Fruit fly (Drosophila melanogaster) whole organism, wandering third instar larva: ENCODE results near the gene amos.

Experiments used
- Abd-B ChIP-seq: fragments of >200 bp; optimal IDR thresholded peaks from 2 replicates; lab custom pipeline; 2017; ENCODE audit warnings: missing biosample characterization, missing genetic modification characterization
- CG32264 ChIP-seq: fragments of 200-800 bp; sonication (Bioruptor generic); optimal IDR thresholded peaks from 2 replicates; lab custom pipeline; 2016; ENCODE audit warnings: missing biosample characterization, missing genetic modification characterization
- CG9705 ChIP-seq: fragments of 200-800 bp; sonication (Bioruptor generic); optimal IDR thresholded peaks from 2 replicates; lab custom pipeline; 2018; ENCODE audit warnings: missing biosample characterization, mild to moderate bottlenecking, missing genetic modification characterization
- CrebA ChIP-seq: fragments of 200-800 bp; sonication (Bioruptor generic); optimal IDR thresholded peaks from 2 replicates; lab custom pipeline; 2016; ENCODE audit warnings: missing biosample characterization, mild to moderate bottlenecking, missing genetic modification characterization, borderline replicate concordance
- Dif ChIP-seq: fragments of 200-275, 200-300 bp; sonication (Bioruptor generic); optimal IDR thresholded peaks from 2 replicates; lab custom pipeline; 2018; ENCODE audit warnings: missing biosample characterization, missing genetic modification characterization; ENCODE audit not compliant: partially characterized antibody
- GATAd ChIP-seq: sonication (Bioruptor generic); optimal IDR thresholded peaks from 2 replicates; lab custom pipeline; 2016; ENCODE audit warnings: missing biosample characterization, missing genetic modification characterization
- HLH106 ChIP-seq: fragments of 200-800 bp; optimal IDR thresholded peaks from 3 replicates; lab custom pipeline; 2019; ENCODE audit warnings: missing biosample characterization, mild to moderate bottlenecking, missing genetic modification characterization, moderate library complexity
- Hnf4 ChIP-seq: fragments of 200-800 bp; sonication (Bioruptor generic); optimal IDR thresholded peaks from 2 replicates; lab custom pipeline; 2016; ENCODE audit warnings: missing biosample characterization, mild to moderate bottlenecking, missing genetic modification characterization
- Hr78 ChIP-seq: fragments of >200 bp; optimal IDR thresholded peaks from 2 replicates; lab custom pipeline; 2017; ENCODE audit warnings: missing biosample characterization, missing genetic modification characterization
- Hr83 ChIP-seq: fragments of 200-300 bp; sonication (Bioruptor generic); optimal IDR thresholded peaks from 2 replicates; lab custom pipeline; 2016; ENCODE audit warnings: missing biosample characterization, mild to moderate bottlenecking, missing genetic modification characterization, moderate library complexity; ENCODE audit not compliant: poor library complexity, severe bottlenecking
- Jra ChIP-seq: sonication (Bioruptor generic); optimal IDR thresholded peaks from 2 replicates; lab custom pipeline; 2016; ENCODE audit warnings: missing biosample characterization, missing genetic modification characterization
- Mio ChIP-seq: sonication (Bioruptor generic); optimal IDR thresholded peaks from 2 replicates; lab custom pipeline; 2016; ENCODE audit warnings: missing biosample characterization, missing genetic modification characterization
- Myc ChIP-seq: fragments of >200 bp; optimal IDR thresholded peaks from 2 replicates; lab custom pipeline; 2017
- N ChIP-seq: fragments of >200 bp; optimal IDR thresholded peaks from 2 replicates; lab custom pipeline; 2018; ENCODE audit warnings: missing biosample characterization, missing external identifiers, missing genetic modification characterization
- OdsH ChIP-seq: fragments of 200-800 bp; sonication (Bioruptor generic); optimal IDR thresholded peaks from 2 replicates; lab custom pipeline; 2016; ENCODE audit warnings: missing biosample characterization, mild to moderate bottlenecking, missing genetic modification characterization
- Rel ChIP-seq, 2 experiments: fragments of 200-800 bp; sonication (Bioruptor generic) in 1 of 2; optimal IDR thresholded peaks; 2 replicates in 1 of 2; 3 replicates in 1 of 2; lab custom pipeline; 2016 to 2019; ENCODE audit warnings: mild to moderate bottlenecking in 2 of 2, missing biosample characterization in 2 of 2, missing genetic modification characterization in 2 of 2, moderate library complexity in 1 of 2
- Sp1 ChIP-seq: fragments of 200-800 bp; sonication (Bioruptor generic); optimal IDR thresholded peaks from 3 replicates; lab custom pipeline; 2019; ENCODE audit warnings: missing biosample characterization, mild to moderate bottlenecking, missing genetic modification characterization, moderate library complexity
- Vsx2 ChIP-seq: fragments of 200-300, 225-300 bp; sonication (Bioruptor generic); optimal IDR thresholded peaks from 2 replicates; lab custom pipeline; 2018; ENCODE audit warnings: missing biosample characterization, missing genetic modification characterization; ENCODE audit not compliant: partially characterized antibody
- br ChIP-seq: fragments of 200-800 bp; sonication (Bioruptor generic); optimal IDR thresholded peaks from 2 replicates; lab custom pipeline; 2016; ENCODE audit warnings: missing biosample characterization, missing genetic modification characterization
- brk ChIP-seq: fragments of 200-800 bp; sonication (Bioruptor generic); optimal IDR thresholded peaks from 2 replicates; lab custom pipeline; 2016; ENCODE audit warnings: missing biosample characterization, mild to moderate bottlenecking, missing genetic modification characterization
- dl ChIP-seq, 2 experiments: fragments of 175-275, 200-275 bp in 1 of 2; fragments of 200-275 bp in 1 of 2; sonication (Bioruptor generic); optimal IDR thresholded peaks; lab custom pipeline; 2018; ENCODE audit warnings: mild to moderate bottlenecking in 2 of 2, missing biosample characterization in 2 of 2, missing genetic modification characterization in 2 of 2, moderate library complexity in 2 of 2; ENCODE audit not compliant: partially characterized antibody in 2 of 2, insufficient read depth in 1 of 2
- dmrt93B ChIP-seq: fragments of 200-800 bp; sonication (Bioruptor generic); optimal IDR thresholded peaks from 2 replicates; lab custom pipeline; 2018; ENCODE audit warnings: missing biosample characterization, mild to moderate bottlenecking, missing genetic modification characterization
- dsf ChIP-seq: sonication (Bioruptor generic); optimal IDR thresholded peaks from 2 replicates; lab custom pipeline; 2016; ENCODE audit warnings: missing biosample characterization, missing genetic modification characterization, borderline replicate concordance
- ey ChIP-seq: fragments of 200-800 bp; sonication (Bioruptor generic); optimal IDR thresholded peaks from 2 replicates; lab custom pipeline; 2016; ENCODE audit warnings: missing biosample characterization, missing genetic modification characterization
- foxo ChIP-seq, 2 experiments: fragments of 200-800 bp; sonication (Bioruptor generic); optimal IDR thresholded peaks; 2 replicates in 1 of 2; 3 replicates in 1 of 2; lab custom pipeline; 2016 to 2017; ENCODE audit warnings: missing biosample characterization in 2 of 2, missing genetic modification characterization in 2 of 2
- h ChIP-seq: fragments of 200-800 bp; sonication (Bioruptor generic); optimal IDR thresholded peaks from 3 replicates; lab custom pipeline; 2016; ENCODE audit warnings: missing biosample characterization, mild to moderate bottlenecking, missing genetic modification characterization
- jim ChIP-seq: fragments of 175-275, 200-325 bp; sonication (Bioruptor generic); optimal IDR thresholded peaks from 2 replicates; lab custom pipeline; 2016; ENCODE audit warnings: missing biosample characterization, mild to moderate bottlenecking, missing genetic modification characterization
- lola ChIP-seq: fragments of >200 bp; optimal IDR thresholded peaks from 2 replicates; lab custom pipeline; 2017; ENCODE audit warnings: missing biosample characterization, missing genetic modification characterization
- pan ChIP-seq: fragments of >200 bp; optimal IDR thresholded peaks from 2 replicates; lab custom pipeline; 2017
- psq ChIP-seq: fragments of 200-800 bp; sonication (Bioruptor generic); optimal IDR thresholded peaks from 3 replicates; lab custom pipeline; 2017; ENCODE audit warnings: missing biosample characterization, mild to moderate bottlenecking, missing genetic modification characterization, moderate library complexity
- rgr ChIP-seq: fragments of 200-800 bp; sonication (Bioruptor generic); optimal IDR thresholded peaks from 3 replicates; lab custom pipeline; 2016; ENCODE audit warnings: missing biosample characterization, mild to moderate bottlenecking, missing genetic modification characterization
- sage ChIP-seq: fragments of 200-800 bp; sonication (Bioruptor generic); optimal IDR thresholded peaks from 2 replicates; lab custom pipeline; 2016; ENCODE audit warnings: missing biosample characterization, mild to moderate bottlenecking, missing genetic modification characterization
- sv ChIP-seq: fragments of 200-800 bp; sonication (Bioruptor generic); optimal IDR thresholded peaks from 3 replicates; lab custom pipeline; 2016; ENCODE audit warnings: missing biosample characterization, missing genetic modification characterization
- tai ChIP-seq: sonication (Bioruptor generic); optimal IDR thresholded peaks from 2 replicates; lab custom pipeline; 2016; ENCODE audit warnings: missing biosample characterization, missing genetic modification characterization
- usp ChIP-seq: fragments of >200 bp; optimal IDR thresholded peaks from 2 replicates; lab custom pipeline; 2017; ENCODE audit warnings: missing biosample characterization, missing genetic modification characterization
- woc ChIP-seq: sonication (Bioruptor generic); optimal IDR thresholded peaks from 2 replicates; lab custom pipeline; 2016; ENCODE audit warnings: missing biosample characterization, mild to moderate bottlenecking, missing genetic modification characterization

Gene amos

dm6 chr2L:18599152-18599551 lies 2.4 kb upstream of the amos start:
- TF ChIP-seq woc (GFP tag; lab: Kevin White, UChicago) (no peak), dmrt93B (GFP tag; lab: Kevin White, UChicago) (no peak), N (GFP tag; lab: Kevin White, UChicago) (no peak), h (no peak), Hnf4 (no peak), HLH106 (tag; lab: Kevin White, UChicago) (no peak), Mio (GFP tag; lab: Kevin White, UChicago) (no peak), CG9705 (GFP tag; lab: Kevin White, UChicago) (no peak), Jra (GFP tag; lab: Kevin White, UChicago) (no peak), Myc (lab: Kevin White, UChicago) (no peak), lola (GFP tag; lab: Kevin White, UChicago) (no peak), dsf (GFP tag; lab: Kevin White, UChicago) (no peak), pan (lab: Kevin White, UChicago) (no peak), rgr (GFP tag; lab: Kevin White, UChicago) (no peak), foxo (GFP tag; optimal IDR thresholded peaks at IDR 0.05; lab: Kevin White, UChicago) (no peak), sage (GFP tag; lab: Kevin White, UChicago) (no peak), brk (no peak), Vsx2 (GFP tag; lab: Kevin White, UChicago) (no peak)

- TF ChIP-seq Dif (GFP tag; lab: Kevin White, UChicago) (no peak), Abd-B (no peak), h (no peak), rgr (GFP tag; lab: Kevin White, UChicago) (no peak), CG32264 (GFP tag; lab: Kevin White, UChicago) (no peak), woc (GFP tag; lab: Kevin White, UChicago) (no peak), foxo (GFP tag; optimal IDR thresholded peaks at IDR 0.05; lab: Kevin White, UChicago) (no peak), jim (GFP tag; lab: Kevin White, UChicago) (no peak), dsf (GFP tag; lab: Kevin White, UChicago) (no peak), N (GFP tag; lab: Kevin White, UChicago) (no peak), Rel (GFP tag; optimal IDR thresholded peaks at IDR 0.05; lab: Kevin White, UChicago) (no peak), Rel (tag; optimal IDR thresholded peaks at IDR 0.05; lab: Kevin White, UChicago) (no peak), CrebA (GFP tag; lab: Kevin White, UChicago) (no peak), Jra (GFP tag; lab: Kevin White, UChicago) (no peak), Sp1 (GFP tag; lab: Kevin White, UChicago) (no peak), Myc (lab: Kevin White, UChicago) (no peak), CG9705 (GFP tag; lab: Kevin White, UChicago) (no peak), Hnf4 (no peak), OdsH (GFP tag; lab: Kevin White, UChicago) (no peak), psq (GFP tag; lab: Kevin White, UChicago) (no peak)
These were observed 1.5 kb upstream of the amos start for dm6 chr2L:18598150-18598723.

dm6 chr2L:18590942-18591257 lies 5.8 kb downstream of the amos start:
- TF ChIP-seq Sp1 (GFP tag; lab: Kevin White, UChicago) (no peak), tai (GFP tag; lab: Kevin White, UChicago) (no peak), N (GFP tag; lab: Kevin White, UChicago) (no peak), GATAd (GFP tag; lab: Kevin White, UChicago) (no peak), lola (GFP tag; lab: Kevin White, UChicago) (no peak), Hnf4 (no peak), CrebA (GFP tag; lab: Kevin White, UChicago) (no peak), Abd-B (no peak), br (GFP tag; lab: Kevin White, UChicago) (no peak), OdsH (GFP tag; lab: Kevin White, UChicago) (no peak), Hr78 (no peak), dl (GFP tag; optimal IDR thresholded peaks at IDR 0.05; lab: Kevin White, UChicago; ENCODE audit: insufficient read depth in 1 of 2, partially characterized antibody in 2 of 2) (no peak), Myc (lab: Kevin White, UChicago) (no peak), dmrt93B (GFP tag; lab: Kevin White, UChicago) (no peak), ey (GFP tag; lab: Kevin White, UChicago) (no peak), brk (no peak), Hr83 (GFP tag; lab: Kevin White, UChicago) (no peak), usp (no peak), woc (GFP tag; lab: Kevin White, UChicago) (no peak), sv (no peak)
